Worm (Caenorhabditis elegans): ENCODE measurements around the gene ZC204.17.

DNA sequence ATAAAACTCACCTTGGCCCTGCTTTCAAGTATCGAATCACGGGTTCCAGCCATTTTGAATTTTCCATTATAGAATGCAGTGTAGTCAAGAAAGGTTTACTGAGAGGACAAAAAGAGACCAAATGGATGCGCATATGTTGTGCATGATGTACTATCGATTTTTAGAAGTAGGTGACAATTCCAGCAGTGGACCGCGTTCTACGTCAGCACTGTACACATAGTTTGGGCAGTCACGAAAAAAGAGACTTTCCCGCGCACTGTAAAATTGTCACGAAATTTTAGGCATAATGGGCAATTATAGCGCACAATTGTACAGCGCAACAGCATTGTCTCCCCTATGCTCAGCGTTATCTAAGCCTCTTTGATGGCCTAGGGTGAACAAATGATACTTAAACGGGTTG lies 44.9 kb upstream of the ZC204.17 start, which contains the start of gene fbxc-22:
- TF ChIP-seq unc-130 (GFP tag; optimal IDR thresholded peaks at IDR 0.05) (no peak), ccch-3 (GFP tag; optimal IDR thresholded peaks at IDR 0.05) (no peak), let-607 (tag; optimal IDR thresholded peaks at IDR 0.05) (no peak), snpc-4 (GFP tag; optimal IDR thresholded peaks at IDR 0.05) (no peak), snpc-4 (tag; optimal IDR thresholded peaks at IDR 0.05) (no peak), F39B2.1 (GFP tag; IDR thresholded peaks at IDR 0.05) (no peak), Y67H2A.10 (GFP tag; conservative IDR thresholded peaks at IDR 0.05) (no peak)

All from whole organism, young adult.